Fruit fly (Drosophila melanogaster) whole organism, embryonic: Measurements from ENCODE around the gene CG7289.

Experiments used
- Blimp-1 ChIP-seq: fragments of 200-800 bp; sonication (Bioruptor generic); optimal IDR thresholded peaks from 3 replicates; lab custom pipeline; 2018; ENCODE audit warnings: missing biosample characterization, missing genetic modification characterization, mild to moderate bottlenecking, moderate library complexity, missing genetic modification reagents
- C15 ChIP-seq: fragments of 200-800 bp; sonication (Bioruptor generic); IDR thresholded peaks from 3 replicates; pipeline ENCODE4 v1.3.6; 2022; ENCODE audit warnings: missing biosample characterization, missing genetic modification characterization
- CG10274 ChIP-seq: fragments of 200-800 bp; sonication (Bioruptor generic); optimal IDR thresholded peaks from 3 replicates; lab custom pipeline; 2017; ENCODE audit warnings: missing biosample characterization, mild to moderate bottlenecking, missing genetic modification characterization
- CG10321 ChIP-seq: fragments of 200-800 bp; sonication (Bioruptor generic); IDR thresholded peaks from 2 replicates; pipeline ENCODE4 v1.3.6; 2022; ENCODE audit warnings: missing biosample characterization, missing genetic modification characterization
- CG12155 ChIP-seq: fragments of 200-800 bp; sonication (Bioruptor generic); optimal IDR thresholded peaks from 3 replicates; lab custom pipeline; 2016; ENCODE audit warnings: missing biosample characterization, missing genetic modification characterization
- CG13296 ChIP-seq: fragments of 200-800 bp; sonication (Bioruptor generic); optimal IDR thresholded peaks from 3 replicates; lab custom pipeline; 2018; ENCODE audit warnings: missing biosample characterization, mild to moderate bottlenecking, missing genetic modification characterization
- CG13894 ChIP-seq: fragments of 200-800 bp; sonication (Bioruptor generic); optimal IDR thresholded peaks from 3 replicates; lab custom pipeline; 2018; ENCODE audit warnings: missing biosample characterization, mild to moderate bottlenecking, missing genetic modification characterization, moderate library complexity
- CG32532 ChIP-seq: fragments of 200-800 bp; sonication (Bioruptor generic); IDR thresholded peaks from 2 replicates; pipeline ENCODE4 v1.3.6; 2022; ENCODE audit warnings: missing biosample characterization, missing genetic modification characterization
- CG3838 ChIP-seq: fragments of 200-800 bp; sonication (Bioruptor generic); optimal IDR thresholded peaks from 3 replicates; lab custom pipeline; 2016; ENCODE audit warnings: missing biosample characterization, missing genetic modification characterization
- CG5245 ChIP-seq: fragments of 200-800 bp; sonication (Bioruptor generic); optimal IDR thresholded peaks from 3 replicates; lab custom pipeline; 2016; ENCODE audit warnings: missing biosample characterization, missing genetic modification characterization
- CG6683 ChIP-seq: fragments of 200-800 bp; sonication (Bioruptor generic); optimal IDR thresholded peaks from 2 replicates; lab custom pipeline; 2017; ENCODE audit warnings: missing biosample characterization, mild to moderate bottlenecking, missing genetic modification characterization, missing genetic modification reagents
- CG6791 ChIP-seq: fragments of 200-800 bp; sonication (Bioruptor generic); IDR thresholded peaks from 3 replicates; pipeline ENCODE4 v1.3.6; 2022; ENCODE audit warnings: missing biosample characterization, missing genetic modification characterization; ENCODE audit not compliant: partially characterized antibody
- CG8478 ChIP-seq: fragments of >200 bp; optimal IDR thresholded peaks from 2 replicates; lab custom pipeline; 2018
- CoRest ChIP-seq: fragments of 200-800 bp; sonication (Bioruptor generic); optimal IDR thresholded peaks from 3 replicates; lab custom pipeline; 2018; ENCODE audit warnings: missing biosample characterization, mild to moderate bottlenecking, missing genetic modification characterization, moderate library complexity
- Deaf1 ChIP-seq: fragments of 200-800 bp; optimal IDR thresholded peaks from 3 replicates; lab custom pipeline; 2019; ENCODE audit warnings: missing biosample characterization, mild to moderate bottlenecking, missing genetic modification characterization, moderate library complexity
- Dek ChIP-seq: fragments of 200-800 bp; sonication (Bioruptor generic); optimal IDR thresholded peaks from 3 replicates; lab custom pipeline; 2019; ENCODE audit warnings: missing biosample characterization, mild to moderate bottlenecking, missing genetic modification characterization, moderate library complexity
- HHEX ChIP-seq: fragments of 200-800 bp; sonication (Bioruptor generic); optimal IDR thresholded peaks from 3 replicates; lab custom pipeline; 2017; ENCODE audit warnings: missing biosample characterization, mild to moderate bottlenecking, missing genetic modification characterization, missing genetic modification reagents
- HLH3B ChIP-seq: fragments of 200-800 bp; sonication (Bioruptor generic); IDR thresholded peaks from 2 replicates; pipeline ENCODE4 v1.3.6; 2022; ENCODE audit warnings: missing biosample characterization, missing genetic modification characterization
- HmgD ChIP-seq: fragments of 200-800 bp; sonication (Bioruptor generic); optimal IDR thresholded peaks from 3 replicates; lab custom pipeline; 2016; ENCODE audit warnings: missing biosample characterization, missing genetic modification characterization
- Hr78 ChIP-seq, 2 experiments: fragments of 200-800 bp in 1 of 2; fragments of >200 bp in 1 of 2; sonication (Bioruptor generic) in 1 of 2; optimal IDR thresholded peaks; 2 replicates each; lab custom pipeline; 2017 to 2019; ENCODE audit warnings: missing biosample characterization in 2 of 2, missing genetic modification characterization in 2 of 2, mild to moderate bottlenecking in 1 of 2, moderate library complexity in 1 of 2
- Kr ChIP-seq: fragments of 200-800 bp; sonication (Bioruptor generic); optimal IDR thresholded peaks from 2 replicates; lab custom pipeline; 2017; ENCODE audit warnings: missing biosample characterization, mild to moderate bottlenecking, missing genetic modification characterization
- Lhr ChIP-seq: fragments of 200-800 bp; sonication (Bioruptor generic); optimal IDR thresholded peaks from 3 replicates; lab custom pipeline; 2017; ENCODE audit warnings: mild to moderate bottlenecking, missing biosample characterization, missing genetic modification reagents, missing genetic modification characterization
- Med ChIP-seq: fragments of 200-800 bp; sonication (Bioruptor generic); peaks from one replicate; lab custom pipeline; 2016; ENCODE audit warnings: missing biosample characterization, missing genetic modification characterization, mild to moderate bottlenecking, inconsistent platforms, moderate library complexity
- Mes4 ChIP-seq: fragments of 200-800 bp; sonication (Bioruptor generic); optimal IDR thresholded peaks from 2 replicates; lab custom pipeline; 2016; ENCODE audit warnings: missing biosample characterization, missing genetic modification characterization
- Nf-YA ChIP-seq: fragments of 200-800 bp; sonication (Bioruptor generic); IDR thresholded peaks from 2 replicates; pipeline ENCODE4 v1.3.6; 2022; ENCODE audit warnings: missing biosample characterization, missing genetic modification characterization
- Trl ChIP-seq, 3 experiments: fragments of >200 bp in 2 of 3; fragments of 200-800 bp in 1 of 3; sonication (Bioruptor generic) in 1 of 3; optimal IDR thresholded peaks; 2 replicates in 1 of 3; 3 replicates in 2 of 3; lab custom pipeline; 2016 to 2017; ENCODE audit warnings: missing biosample characterization in 1 of 3, missing genetic modification characterization in 1 of 3
- amos ChIP-seq: fragments of 200-800 bp; sonication (Bioruptor generic); IDR thresholded peaks from 2 replicates; pipeline ENCODE4 v1.3.6; 2022; ENCODE audit warnings: missing biosample characterization, missing genetic modification characterization; ENCODE audit not compliant: partially characterized antibody
- aop ChIP-seq: fragments of 200-800 bp; sonication (Bioruptor generic); IDR thresholded peaks from 2 replicates; pipeline ENCODE4 v1.3.6; 2022; ENCODE audit warnings: missing biosample characterization, missing genetic modification characterization
- cg ChIP-seq: fragments of 200-800 bp; sonication (Bioruptor generic); optimal IDR thresholded peaks from 3 replicates; lab custom pipeline; 2019; ENCODE audit warnings: missing biosample characterization, mild to moderate bottlenecking, missing genetic modification characterization, moderate library complexity
- crol ChIP-seq: fragments of 200-800 bp; sonication (Bioruptor generic); IDR thresholded peaks from 2 replicates; pipeline ENCODE4 v1.3.6; 2022; ENCODE audit warnings: missing biosample characterization, missing genetic modification characterization
- disco-r ChIP-seq: fragments of 200-800 bp; sonication (Bioruptor generic); optimal IDR thresholded peaks from 2 replicates; lab custom pipeline; 2016; ENCODE audit warnings: missing biosample characterization, missing genetic modification characterization
- dm ChIP-seq: fragments of 200-800 bp; sonication (Bioruptor generic); optimal IDR thresholded peaks from 3 replicates; lab custom pipeline; 2016; ENCODE audit warnings: missing biosample characterization, missing genetic modification characterization
- eve ChIP-seq, 2 experiments: fragments of >200 bp; optimal IDR thresholded peaks; 2 replicates each; lab custom pipeline; 2017; ENCODE audit warnings: missing biosample characterization in 2 of 2, missing genetic modification characterization in 2 of 2
- ftz-f1 ChIP-seq: fragments of 200-800 bp; sonication (Bioruptor generic); optimal IDR thresholded peaks from 2 replicates; lab custom pipeline; 2016; ENCODE audit warnings: missing biosample characterization, missing genetic modification characterization
- gsb-n ChIP-seq: fragments of 200-800 bp; sonication (Bioruptor generic); optimal IDR thresholded peaks from 3 replicates; lab custom pipeline; 2018; ENCODE audit warnings: missing biosample characterization, mild to moderate bottlenecking, missing genetic modification characterization
- knrl ChIP-seq: fragments of 200-800 bp; sonication (Bioruptor generic); IDR thresholded peaks from 3 replicates; pipeline ENCODE4 v1.3.6; 2022; ENCODE audit warnings: missing biosample characterization, missing genetic modification characterization; ENCODE audit not compliant: partially characterized antibody
- lbe ChIP-seq: fragments of 200-800 bp; sonication (Bioruptor generic); optimal IDR thresholded peaks from 2 replicates; lab custom pipeline; 2016; ENCODE audit warnings: missing biosample characterization, mild to moderate bottlenecking, missing genetic modification characterization
- nerfin-1 ChIP-seq: fragments of 200-800 bp; sonication (Bioruptor generic); optimal IDR thresholded peaks from 3 replicates; lab custom pipeline; 2019; ENCODE audit warnings: missing biosample characterization, mild to moderate bottlenecking, missing genetic modification characterization, moderate library complexity
- pum ChIP-seq: fragments of 200-800 bp; sonication (Bioruptor generic); optimal IDR thresholded peaks from 2 replicates; lab custom pipeline; 2016; ENCODE audit warnings: missing biosample characterization, missing genetic modification characterization
- ro ChIP-seq: fragments of 200-800 bp; sonication (Bioruptor generic); IDR thresholded peaks from 2 replicates; pipeline ENCODE4 v1.3.6; 2022; ENCODE audit warnings: missing biosample characterization, missing genetic modification characterization
- scrt ChIP-seq: fragments of 200-800 bp; sonication (Bioruptor generic); optimal IDR thresholded peaks from 2 replicates; lab custom pipeline; 2018; ENCODE audit warnings: missing biosample characterization, mild to moderate bottlenecking, missing genetic modification characterization, moderate library complexity
- sna ChIP-seq: fragments of 200-800 bp; sonication (Bioruptor generic); IDR thresholded peaks from 2 replicates; pipeline ENCODE4 v1.3.6; 2022; ENCODE audit warnings: missing biosample characterization, missing genetic modification characterization; ENCODE audit not compliant: partially characterized antibody
- sr ChIP-seq: fragments of 200-800 bp; sonication (Bioruptor generic); IDR thresholded peaks from 3 replicates; pipeline ENCODE4 v1.3.6; 2022; ENCODE audit warnings: missing biosample characterization, missing genetic modification characterization
- tio ChIP-seq: fragments of 200-800 bp; sonication (Bioruptor generic); optimal IDR thresholded peaks from 2 replicates; lab custom pipeline; 2017; ENCODE audit warnings: missing biosample characterization, missing genetic modification characterization, inconsistent platforms
- vnd ChIP-seq: fragments of 200-800 bp; sonication (Bioruptor generic); IDR thresholded peaks from 3 replicates; pipeline ENCODE4 v1.3.6; 2022; ENCODE audit warnings: missing biosample characterization, missing genetic modification characterization; ENCODE audit not compliant: partially characterized antibody
- vvl ChIP-seq: fragments of 200-800 bp; sonication (Bioruptor generic); IDR thresholded peaks from 2 replicates; pipeline ENCODE4 v1.3.6; 2022; ENCODE audit warnings: missing biosample characterization, missing genetic modification characterization
- wek ChIP-seq: fragments of 200-800 bp; sonication (Bioruptor generic); optimal IDR thresholded peaks from 3 replicates; lab custom pipeline; 2018; ENCODE audit warnings: missing biosample characterization, mild to moderate bottlenecking, missing genetic modification characterization, moderate library complexity
- z ChIP-seq: fragments of 200-800 bp; sonication (Bioruptor generic); IDR thresholded peaks from 3 replicates; pipeline ENCODE4 v1.3.6; 2022; ENCODE audit warnings: missing biosample characterization, missing genetic modification characterization
- zfh1 ChIP-seq: fragments of 200-800 bp; sonication (Bioruptor generic); IDR thresholded peaks from 3 replicates; pipeline ENCODE4 v1.3.6; 2022; ENCODE audit warnings: missing biosample characterization, missing genetic modification characterization

The CG7289 gene

dm6 chr2L:1972450-1973119, 9.4 kb upstream of the CG7289 start (continued):
- peak; percentile 31; the same call in 1 of the 2 replicates for TF ChIP-seq vvl (GFP tag; lab: Robert Waterston, UW)
- TF ChIP-seq Kr (GFP tag; lab: Kevin White, UChicago) = no peak
- TF ChIP-seq tio (GFP tag; lab: Kevin White, UChicago) = no peak
- TF ChIP-seq Dek (tag; lab: Kevin White, UChicago) = no peak
- TF ChIP-seq ro (GFP tag; lab: Robert Waterston, UW) = no peak
- TF ChIP-seq nerfin-1 = peak; percentile 88
- TF ChIP-seq scrt (GFP tag; lab: Kevin White, UChicago) = peak; percentile 82
- 0 out of 3 replicates have a peak, but pooled peaks have one; percentile 18 for TF ChIP-seq zfh1
- peak; percentile 98 for TF ChIP-seq CG10321 (GFP tag; lab: Robert Waterston, UW)
- TF ChIP-seq CG13296 (GFP tag; lab: Kevin White, UChicago) = no peak
- no peak for TF ChIP-seq Lhr (GFP tag; lab: Kevin White, UChicago)
- no peak for TF ChIP-seq CG5245 (GFP tag; lab: Kevin White, UChicago)
- no peak for TF ChIP-seq HHEX (GFP tag; lab: Kevin White, UChicago)
- TF ChIP-seq z (GFP tag; lab: Robert Waterston, UW) = peak; percentile 82
- TF ChIP-seq CG13894 (tag; lab: Kevin White, UChicago) = no peak
- TF ChIP-seq CG10274 (GFP tag; lab: Kevin White, UChicago) = no peak
- TF ChIP-seq Mes4 (GFP tag; lab: Kevin White, UChicago) = no peak
- TF ChIP-seq CG32532 (GFP tag; lab: Robert Waterston, UW) = peak; percentile 19; the same call in 1 of the 2 replicates
- peak; percentile 60 for TF ChIP-seq Blimp-1 (GFP tag; lab: Kevin White, UChicago)
- TF ChIP-seq Deaf1 = peak; percentile 59
- peak; percentile 55 for TF ChIP-seq CoRest
- TF ChIP-seq CG3838 (GFP tag; lab: Kevin White, UChicago) = no peak
- peak; percentile 3 for TF ChIP-seq HmgD (GFP tag; lab: Kevin White, UChicago)
- TF ChIP-seq ftz-f1 (GFP tag; lab: Kevin White, UChicago) = peak; percentile 95
- TF ChIP-seq aop (GFP tag; lab: Robert Waterston, UW) = no peak
- TF ChIP-seq sna (GFP tag; lab: Robert Waterston, UW) = peak; percentile 35; the same call in 1 of the 2 replicates
- TF ChIP-seq crol (GFP tag; lab: Robert Waterston, UW) = peak; percentile 69
- TF ChIP-seq cg (GFP tag; lab: Kevin White, UChicago) = peak; percentile 97
- peak; percentile 28; the same call in 1 of the 3 replicates for TF ChIP-seq knrl (GFP tag; lab: Robert Waterston, UW)
- no peak for TF ChIP-seq vnd
- 0 out of 2 replicates have a peak, but pooled peaks have one; percentile 11 for TF ChIP-seq HLH3B (GFP tag; lab: Robert Waterston, UW)
- TF ChIP-seq dm (GFP tag; lab: Kevin White, UChicago) = no peak
- TF ChIP-seq Med (GFP tag; lab: Kevin White, UChicago) = peak; percentile 67
- TF ChIP-seq CG6791 (GFP tag; lab: Robert Waterston, UW) = peak; percentile 64; the same call in 2 of the 3 replicates
- no peak for TF ChIP-seq wek
- TF ChIP-seq Hr78 (GFP tag; optimal IDR thresholded peaks at IDR 0.05; lab: Kevin White, UChicago) = peak in 1 of 2 experiments; percentile 15
- peak; percentile 32; the same call in 1 of the 2 replicates for TF ChIP-seq amos
- TF ChIP-seq CG6683 (GFP tag; lab: Kevin White, UChicago) = no peak
- no peak for TF ChIP-seq C15
- no peak for TF ChIP-seq disco-r (GFP tag; lab: Kevin White, UChicago)
- peak; percentile 80 for TF ChIP-seq sr (GFP tag; lab: Robert Waterston, UW)
- peak; percentile 97 for TF ChIP-seq CG8478 (lab: Kevin White, UChicago)
- TF ChIP-seq Trl (optimal IDR thresholded peaks at IDR 0.05; lab: Kevin White, UChicago) = peak in 1 of 2 experiments; percentile 50
- no peak for TF ChIP-seq Trl (GFP tag; optimal IDR thresholded peaks at IDR 0.05; lab: Kevin White, UChicago)
- TF ChIP-seq gsb-n (tag; lab: Kevin White, UChicago) = peak; percentile 73
- peak; percentile 82 for TF ChIP-seq Nf-YA (GFP tag; lab: Robert Waterston, UW)
- no peak for TF ChIP-seq eve (GFP tag; optimal IDR thresholded peaks at IDR 0.05; lab: Kevin White, UChicago)
- TF ChIP-seq CG12155 (GFP tag; lab: Kevin White, UChicago) = no peak
- no peak for TF ChIP-seq pum (GFP tag; lab: Kevin White, UChicago)
- TF ChIP-seq lbe (GFP tag; lab: Kevin White, UChicago) = no peak
